Worm (Caenorhabditis elegans) whole organism, mixed stage, embryonic: Measurements from ENCODE around the gene nhx-5.

Source experiments
- mab-5 ChIP-seq: fragments of 150-350 bp; optimal IDR thresholded peaks from 2 replicates; lab custom pipeline; 2014; ENCODE audit warnings: missing biosample characterization, missing genetic modification characterization
- mep-1 ChIP-seq: fragments of 150-350 bp; optimal IDR thresholded peaks from 2 replicates; lab custom pipeline; 2017; ENCODE audit warnings: missing biosample characterization, missing genetic modification reagents, missing genetic modification characterization, inconsistent platforms
- unc-39 ChIP-seq: fragments of 150-350 bp; optimal IDR thresholded peaks from 2 replicates; lab custom pipeline; 2014; ENCODE audit warnings: missing biosample characterization, missing genetic modification characterization

DNA sequence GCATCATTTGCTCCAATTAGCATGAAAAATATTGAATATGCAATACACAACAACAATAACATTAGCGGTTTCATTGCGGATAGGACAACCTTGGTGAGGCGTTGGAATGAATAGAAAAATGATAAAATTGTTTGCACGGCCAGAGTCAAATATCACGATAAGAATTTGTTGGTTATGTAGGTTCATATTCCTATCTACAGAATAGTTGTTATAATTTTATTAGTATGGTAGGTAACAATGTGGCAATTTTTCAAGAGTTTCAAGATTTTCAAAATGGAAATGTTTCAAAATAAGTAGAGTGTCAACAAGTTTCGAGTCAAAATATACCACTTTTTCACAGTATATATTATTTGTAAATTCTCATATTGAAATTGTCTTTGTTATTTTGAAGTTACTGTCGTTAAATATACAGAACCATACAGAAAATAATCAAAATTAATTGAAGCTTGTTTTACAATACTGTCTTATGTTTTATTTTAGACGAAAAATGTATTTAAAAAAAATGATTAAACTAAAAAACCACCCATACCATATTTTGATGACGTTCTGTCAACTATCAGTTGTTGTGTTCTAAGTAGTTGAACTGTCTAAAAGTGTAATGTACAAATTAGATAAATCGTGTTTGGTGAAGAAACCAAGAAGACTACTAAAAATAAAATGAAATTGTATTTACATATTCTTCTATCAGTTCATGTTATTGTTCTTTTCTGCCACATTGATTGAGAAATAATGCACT is 34.3 kb upstream of the nhx-5 start, which contains the start of the genes F59F5.3 and F59F5.4:
- TF ChIP-seq mab-5 = no peak
- no peak for TF ChIP-seq mep-1 (tag; lab: Kevin White, UChicago)
- TF ChIP-seq unc-39 (tag; lab: Kevin White, UChicago) = no peak
